Worm (Caenorhabditis elegans) whole organism, late embryonic: ENCODE results near the gene srx-95.
A peak's percentile ranks its signal among the peaks of the same experiment; 100 is the strongest.
"Not testable (repeated sequence)": the region's sequence is repeated elsewhere in the genome, so short reads cannot be mapped to it uniquely, and the experiment has no call there.

Experiments used
- C08G9.2 ChIP-seq: sonication (generic microtip); optimal IDR thresholded peaks from 2 replicates; lab custom pipeline; 2016; ENCODE audit warnings: mild to moderate bottlenecking, missing genetic modification characterization, moderate library complexity, missing compliant biosample characterization
- T23F11.4 ChIP-seq: fragments of 200-800 bp; sonication (Bioruptor generic); optimal IDR thresholded peaks from 2 replicates; lab custom pipeline; 2018; ENCODE audit warnings: mild to moderate bottlenecking, missing genetic modification characterization, missing compliant biosample characterization
- Y22D7AL.16 ChIP-seq: sonication (generic microtip); optimal IDR thresholded peaks from 2 replicates; lab custom pipeline; 2016; ENCODE audit warnings: missing genetic modification characterization, missing compliant biosample characterization
- ahr-1 ChIP-seq: sonication (generic microtip); optimal IDR thresholded peaks from 2 replicates; lab custom pipeline; 2016; ENCODE audit warnings: missing genetic modification characterization, missing compliant biosample characterization
- ceh-14 ChIP-seq: sonication (generic microtip); optimal IDR thresholded peaks from 2 replicates; lab custom pipeline; 2016; ENCODE audit warnings: missing genotype, missing genetic modification characterization, missing compliant biosample characterization
- ceh-2 ChIP-seq: sonication (generic microtip); optimal IDR thresholded peaks from 2 replicates; lab custom pipeline; 2016; ENCODE audit warnings: missing genotype, missing genetic modification characterization, missing compliant biosample characterization
- ceh-22 ChIP-seq: sonication (generic microtip); optimal IDR thresholded peaks from 2 replicates; lab custom pipeline; 2017; ENCODE audit warnings: missing biosample characterization, missing genetic modification characterization
- ceh-31 ChIP-seq: sonication (generic microtip); optimal IDR thresholded peaks from 2 replicates; lab custom pipeline; 2016; ENCODE audit warnings: missing genetic modification characterization, missing compliant biosample characterization
- ceh-34 ChIP-seq: sonication (generic microtip); optimal IDR thresholded peaks from 2 replicates; lab custom pipeline; 2016; ENCODE audit warnings: mild to moderate bottlenecking, missing genetic modification characterization, missing compliant biosample characterization
- ceh-45 ChIP-seq: fragments of 200-800 bp; sonication (Bioruptor generic); IDR thresholded peaks from 2 replicates; pipeline ENCODE4 v1.3.6; 2022; ENCODE audit warnings: missing genetic modification reagents, missing genetic modification characterization, missing compliant biosample characterization
- ceh-9 ChIP-seq: sonication (generic microtip); optimal IDR thresholded peaks from 2 replicates; lab custom pipeline; 2016; ENCODE audit warnings: mild to moderate bottlenecking, missing genetic modification characterization, inconsistent platforms, missing compliant biosample characterization
- elt-2 ChIP-seq: sonication (generic microtip); optimal IDR thresholded peaks from 2 replicates; lab custom pipeline; 2016; ENCODE audit warnings: missing genetic modification reagents, missing genetic modification characterization, missing compliant biosample characterization
- elt-4 ChIP-seq: sonication (generic microtip); optimal IDR thresholded peaks from 2 replicates; lab custom pipeline; 2016; ENCODE audit warnings: missing genetic modification characterization, missing compliant biosample characterization
- ets-4 ChIP-seq: sonication (generic microtip); optimal IDR thresholded peaks from 2 replicates; lab custom pipeline; 2016; ENCODE audit warnings: missing genetic modification characterization, missing compliant biosample characterization
- fax-1 ChIP-seq: sonication (generic microtip); optimal IDR thresholded peaks from 2 replicates; lab custom pipeline; 2016; ENCODE audit warnings: missing genotype, missing genetic modification characterization, missing compliant biosample characterization
- fkh-6 ChIP-seq: sonication (generic microtip); optimal IDR thresholded peaks from 2 replicates; lab custom pipeline; 2016; ENCODE audit warnings: missing genetic modification characterization, missing compliant biosample characterization
- hlh-13 ChIP-seq: fragments of 200-800 bp; sonication (Bioruptor generic); optimal IDR thresholded peaks from 2 replicates; lab custom pipeline; 2018; ENCODE audit warnings: mild to moderate bottlenecking, missing genetic modification characterization, missing compliant biosample characterization
- hlh-15 ChIP-seq: sonication (generic microtip); optimal IDR thresholded peaks from 2 replicates; lab custom pipeline; 2016; ENCODE audit warnings: missing genetic modification characterization, missing compliant biosample characterization
- hlh-8 ChIP-seq: sonication (generic microtip); optimal IDR thresholded peaks from 2 replicates; lab custom pipeline; 2016; ENCODE audit warnings: missing genotype, missing genetic modification characterization, missing compliant biosample characterization
- lim-6 ChIP-seq: sonication (generic microtip); optimal IDR thresholded peaks from 2 replicates; lab custom pipeline; 2016; ENCODE audit warnings: missing genetic modification characterization, missing compliant biosample characterization
- mec-3 ChIP-seq: sonication (generic microtip); optimal IDR thresholded peaks from 2 replicates; lab custom pipeline; 2016; ENCODE audit warnings: borderline replicate concordance, missing genetic modification characterization, missing compliant biosample characterization
- nfya-1 ChIP-seq: sonication (generic microtip); optimal IDR thresholded peaks from 2 replicates; lab custom pipeline; 2017; ENCODE audit warnings: missing genetic modification characterization, mild to moderate bottlenecking, missing compliant biosample characterization, antibody characterized with exemption, moderate library complexity
- nhr-11 ChIP-seq: fragments of 150-350 bp; optimal IDR thresholded peaks from 2 replicates; lab custom pipeline; 2014; ENCODE audit warnings: missing biosample characterization, missing genetic modification characterization
- odd-2 ChIP-seq: sonication (generic microtip); optimal IDR thresholded peaks from 2 replicates; lab custom pipeline; 2017; ENCODE audit warnings: antibody characterized with exemption, mild to moderate bottlenecking, missing genetic modification characterization, missing compliant biosample characterization
- pat-9 ChIP-seq: fragments of 200-800 bp; sonication (Bioruptor generic); optimal IDR thresholded peaks from 2 replicates; lab custom pipeline; 2018; ENCODE audit warnings: mild to moderate bottlenecking, missing genetic modification characterization, moderate library complexity, missing compliant biosample characterization
- pha-2 ChIP-seq: sonication (generic microtip); optimal IDR thresholded peaks from 2 replicates; lab custom pipeline; 2017; ENCODE audit warnings: mild to moderate bottlenecking, missing genetic modification characterization, missing compliant biosample characterization
- ref-2 ChIP-seq: sonication (generic microtip); optimal IDR thresholded peaks from 2 replicates; lab custom pipeline; 2016; ENCODE audit warnings: missing genetic modification characterization, missing compliant biosample characterization
- rnt-1 ChIP-seq: sonication (generic microtip); optimal IDR thresholded peaks from 2 replicates; lab custom pipeline; 2016; ENCODE audit warnings: missing genetic modification characterization, missing compliant biosample characterization
- sdc-2 ChIP-seq: sonication (generic microtip); optimal IDR thresholded peaks from 2 replicates; lab custom pipeline; 2016; ENCODE audit warnings: missing genotype, missing genetic modification characterization, missing compliant biosample characterization
- sox-2 ChIP-seq: fragments of 200-800 bp; sonication (Bioruptor generic); IDR thresholded peaks from 2 replicates; pipeline ENCODE4 v1.3.6; 2022; ENCODE audit warnings: missing genetic modification reagents, missing genetic modification characterization, missing compliant biosample characterization
- tbx-2 ChIP-seq: sonication (generic microtip); optimal IDR thresholded peaks from 2 replicates; lab custom pipeline; 2016; ENCODE audit warnings: missing genetic modification characterization, missing compliant biosample characterization
- tbx-7 ChIP-seq: sonication (generic microtip); optimal IDR thresholded peaks from 2 replicates; lab custom pipeline; 2016; ENCODE audit warnings: missing genotype, missing genetic modification characterization, missing compliant biosample characterization
- ttx-3 ChIP-seq: sonication (generic microtip); optimal IDR thresholded peaks from 2 replicates; lab custom pipeline; 2016; ENCODE audit warnings: missing genetic modification reagents, missing genetic modification characterization, missing compliant biosample characterization
- unc-3 ChIP-seq, 2 experiments: fragments of 200-800 bp in 1 of 2; sonication (Bioruptor generic) in 1 of 2; sonication (generic microtip) in 1 of 2; conservative IDR thresholded peaks in 1 of 2; optimal IDR thresholded peaks in 1 of 2; 2 replicates each; pipeline versions ENCODE4 v1.3.6 to Lab custom; 2016 to 2022; ENCODE audit warnings: missing compliant biosample characterization in 2 of 2, missing genetic modification characterization in 2 of 2, missing genetic modification reagents in 1 of 2
- unc-42 ChIP-seq: sonication (generic microtip); optimal IDR thresholded peaks from 2 replicates; lab custom pipeline; 2016; ENCODE audit warnings: missing genotype, missing genetic modification characterization, missing compliant biosample characterization
- zip-5 ChIP-seq: sonication (generic microtip); optimal IDR thresholded peaks from 2 replicates; lab custom pipeline; 2016; ENCODE audit warnings: missing genetic modification characterization, missing compliant biosample characterization

The srx-95 gene

DNA sequence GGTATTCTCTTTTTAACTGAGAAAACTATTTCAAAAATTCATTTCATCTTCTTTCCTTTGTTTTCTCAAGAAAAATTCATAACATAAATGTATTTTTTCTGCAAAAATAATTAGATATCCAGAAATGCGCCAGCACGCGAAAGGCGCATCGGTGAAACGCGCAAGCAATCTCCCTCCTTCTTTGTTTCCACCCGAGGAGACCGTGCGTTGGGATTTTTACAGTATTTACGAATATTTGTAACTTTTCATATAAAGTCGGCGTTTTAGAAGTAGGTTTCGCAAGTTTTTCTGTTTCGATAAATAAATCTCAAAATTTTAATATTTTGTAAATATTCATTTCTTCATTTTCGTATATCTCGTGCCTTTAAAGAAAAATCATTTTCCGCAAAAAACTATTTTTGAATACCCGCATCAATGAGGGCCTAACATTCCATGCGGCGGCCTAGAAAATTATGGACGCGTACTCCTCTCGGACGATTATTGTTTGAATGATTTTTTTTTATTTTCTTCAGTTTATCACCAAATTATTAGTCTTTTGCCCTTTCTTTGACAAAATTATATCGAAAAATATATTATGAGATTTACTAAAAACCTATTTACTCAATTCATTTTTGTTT is 22.0 kb upstream of the srx-95 start, which contains the start of gene ssup-72:
TSS of gene ssup-72 (plus strand) at position 181 of the 617 bp plus-strand sequence.
- TF ChIP-seq elt-2 (tag; lab: Kevin White, UChicago) (peak; percentile 39), nfya-1 (tag; lab: Kevin White, UChicago) (peak; percentile 4), ceh-22 (no peak), tbx-7 (peak; percentile 82), ets-4 (peak; percentile 67), unc-42 (tag; lab: Kevin White, UChicago) (peak; percentile 32), C08G9.2 (tag; lab: Kevin White, UChicago) (peak; percentile 83), zip-5 (tag; lab: Kevin White, UChicago) (peak; percentile 59), ref-2 (tag; lab: Kevin White, UChicago) (peak; percentile 35), ceh-34 (peak; percentile 9), tbx-2 (tag; lab: Kevin White, UChicago) (peak; percentile 74), ceh-31 (peak; percentile 88), hlh-8 (peak; percentile 72), nhr-11 (tag; lab: Kevin White, UChicago) (no peak), ceh-45 (GFP tag; lab: Robert Waterston, UW) (no peak), ceh-14 (tag; lab: Kevin White, UChicago) (peak; percentile 22), hlh-15 (tag; lab: Kevin White, UChicago) (no peak), ceh-2 (peak; percentile 77), rnt-1 (tag; lab: Kevin White, UChicago) (peak; percentile 33), sox-2 (GFP tag; lab: Robert Waterston, UW) (no peak; the same call in 1 of the 2 replicates), lim-6 (tag; lab: Kevin White, UChicago) (peak; percentile 14)

DNA sequence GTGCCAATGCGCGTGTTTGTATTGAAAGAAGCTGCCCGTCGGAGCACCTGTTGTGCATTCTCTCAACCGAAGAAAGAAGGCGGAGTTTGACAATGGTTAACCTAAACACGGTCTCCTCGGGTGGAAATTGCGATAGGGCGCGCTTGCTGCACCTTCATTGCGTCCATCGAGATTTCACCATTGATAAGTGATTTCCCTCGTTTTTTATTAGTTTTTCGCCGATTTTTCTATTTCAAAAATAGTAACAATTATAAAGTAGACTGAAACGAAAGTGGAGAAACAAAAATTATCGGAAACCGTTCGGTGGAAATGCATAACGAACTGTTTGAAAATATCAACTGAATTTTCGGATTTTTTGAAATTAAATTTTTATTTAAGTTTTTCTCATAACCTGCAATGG is 20.5 kb upstream of the srx-95 start, which contains the start of gene agr-1:
TSS of gene agr-1 (minus strand) at position 101 of the 400 bp plus-strand sequence.
- not testable (repeated sequence) for TF ChIP-seq Y22D7AL.16 (tag; lab: Kevin White, UChicago); odd-2; ceh-14 (tag; lab: Kevin White, UChicago)
- TF ChIP-seq, all 69 proteins: peak for 0; not testable (repeated sequence) for 69

DNA sequence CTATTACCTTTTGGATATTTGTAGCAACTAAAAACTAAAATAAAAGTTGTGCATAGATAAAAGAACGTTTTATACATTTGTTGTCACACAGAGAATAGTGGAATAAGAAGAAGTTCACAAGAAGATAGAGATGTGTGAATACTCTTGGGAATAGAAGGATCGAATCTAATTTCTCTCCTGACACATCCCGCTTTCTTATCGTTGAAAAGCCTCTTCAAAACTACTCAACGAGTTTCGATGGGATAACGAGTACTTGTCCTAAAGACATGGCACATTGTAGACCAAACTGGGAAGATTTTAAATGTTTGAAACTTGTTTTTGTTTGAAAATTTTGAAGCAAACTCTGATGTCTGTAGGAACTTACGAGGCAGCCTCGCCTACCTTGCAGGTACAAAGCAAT is 17.9 kb upstream of the srx-95 start:
- TF ChIP-seq unc-3 (GFP tag; conservative IDR thresholded peaks at IDR 0.05; lab: Robert Waterston, UW) (no peak), unc-3 (tag; optimal IDR thresholded peaks at IDR 0.05; lab: Kevin White, UChicago) (peak; percentile 34), ttx-3 (no peak), unc-42 (tag; lab: Kevin White, UChicago) (peak; percentile 29), sdc-2 (no peak), rnt-1 (tag; lab: Kevin White, UChicago) (no peak), T23F11.4 (GFP tag; lab: Kevin White, UChicago) (no peak)
- TF ChIP-seq, all 69 proteins: peak for 2

DNA sequence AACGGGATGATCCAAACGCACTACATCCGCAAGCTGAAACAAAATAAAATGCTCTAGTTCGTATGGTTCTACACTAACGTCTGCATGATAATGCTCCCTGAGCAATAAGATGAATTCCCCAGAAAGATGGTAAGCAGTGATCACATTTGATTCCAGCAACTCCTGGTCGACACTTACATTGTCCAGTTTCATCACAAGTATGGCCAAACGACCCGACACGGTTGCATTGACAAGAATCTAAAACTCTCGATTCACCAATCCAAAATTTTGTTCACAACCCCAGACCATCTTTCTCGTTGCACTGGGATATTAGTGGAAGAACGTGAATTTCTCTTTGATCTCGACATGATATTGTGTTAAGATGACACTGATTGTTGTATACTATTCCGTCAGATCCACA is 15.5 kb upstream of the srx-95 start:
- no peak for TF ChIP-seq ceh-9
- TF ChIP-seq ahr-1 (tag; lab: Kevin White, UChicago): no peak
- TF ChIP-seq pha-2 (tag; lab: Kevin White, UChicago): no peak
- no peak for TF ChIP-seq hlh-13
- no peak for TF ChIP-seq nhr-11 (tag; lab: Kevin White, UChicago)
- no peak for TF ChIP-seq elt-2 (tag; lab: Kevin White, UChicago)

DNA sequence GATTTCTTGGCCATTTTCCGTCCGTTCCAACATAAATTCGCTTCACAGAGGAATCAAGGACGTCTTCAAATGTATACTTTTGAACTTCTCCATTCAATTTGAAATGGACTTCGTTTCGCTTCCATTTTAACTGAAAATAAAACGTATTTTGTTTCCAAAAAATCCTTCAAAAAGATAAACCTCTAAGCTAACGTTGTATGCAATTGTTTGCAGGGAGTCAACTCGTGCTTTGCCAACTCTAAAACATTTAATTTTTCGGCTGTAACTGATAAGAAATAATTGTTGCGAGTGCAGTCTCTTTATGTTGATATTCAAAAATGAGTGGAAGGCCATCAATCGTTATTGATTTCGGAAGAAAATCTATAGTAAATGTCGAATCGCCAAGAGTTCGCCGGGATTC is 13.4 kb upstream of the srx-95 start, which contains the start of gene F41G3.18:
TSS of gene F41G3.18 (plus strand) at position 301 of the 400 bp plus-strand sequence.
- TF ChIP-seq mec-3: no peak
- no peak for TF ChIP-seq pat-9 (tag; lab: Kevin White, UChicago)
- TF ChIP-seq ceh-22: no peak
- TF ChIP-seq nfya-1 (tag; lab: Kevin White, UChicago): no peak
- no peak for TF ChIP-seq ceh-9
- no peak for TF ChIP-seq fkh-6
- TF ChIP-seq unc-3 (GFP tag; conservative IDR thresholded peaks at IDR 0.05; lab: Robert Waterston, UW): no peak
- no peak for TF ChIP-seq unc-3 (tag; optimal IDR thresholded peaks at IDR 0.05; lab: Kevin White, UChicago)
- no peak for TF ChIP-seq fax-1
- TF ChIP-seq nhr-11 (tag; lab: Kevin White, UChicago): no peak
- TF ChIP-seq sox-2 (GFP tag; lab: Robert Waterston, UW): no peak
- TF ChIP-seq sdc-2: no peak
- TF ChIP-seq lim-6 (tag; lab: Kevin White, UChicago): no peak
- no peak for TF ChIP-seq elt-4
